Worm (Caenorhabditis elegans): Measurements from ENCODE around the gene try-5.
A peak's percentile ranks its signal among the peaks of the same experiment; 100 is the strongest.

try-5 gene

ce11 chrV:9346804-9347203 lies at the start of gene try-5, which contains the start of gene K07B1.7 (continued):
- TF ChIP-seq C34B4.2 (tag; optimal IDR thresholded peaks at IDR 0.05) (no peak), mdl-1 (tag; optimal IDR thresholded peaks at IDR 0.05) (peak in 1 of 2 experiments; percentile 49), tlp-1 (tag; optimal IDR thresholded peaks at IDR 0.05) (no peak), fos-1 (tag; optimal IDR thresholded peaks at IDR 0.05) (no peak), efl-1 (optimal IDR thresholded peaks at IDR 0.05) (peak; percentile 91 to 96), efl-1 (GFP tag; optimal IDR thresholded peaks at IDR 0.05 in 1 of 2) (peak; percentile 97 to 99), ama-1 (optimal IDR thresholded peaks at IDR 0.05) (peak; percentile 10), C04F5.9 (tag; optimal IDR thresholded peaks at IDR 0.05) (no peak), aha-1 (tag; optimal IDR thresholded peaks at IDR 0.05) (no peak), nhr-90 (tag; optimal IDR thresholded peaks at IDR 0.05; ENCODE audit: poor library complexity) (peak; percentile 16), nhr-47 (tag; optimal IDR thresholded peaks at IDR 0.05) (peak; percentile 76), ces-1 (GFP tag; optimal IDR thresholded peaks at IDR 0.05) (no peak), blmp-1 (tag; optimal IDR thresholded peaks at IDR 0.05) (peak; percentile 64), nhr-12 (tag; optimal IDR thresholded peaks at IDR 0.05) (no peak), dpl-1 (GFP tag; optimal IDR thresholded peaks at IDR 0.05) (peak; percentile 96 to 98 (median 96)), lin-15B (tag; optimal IDR thresholded peaks at IDR 0.05) (peak; percentile 24), Y116A8C.19 (tag; optimal IDR thresholded peaks at IDR 0.05; ENCODE audit: borderline replicate concordance) (no peak), swsn-7 (tag; optimal IDR thresholded peaks at IDR 0.05) (peak; percentile 56), unc-30 (tag; optimal IDR thresholded peaks at IDR 0.05) (no peak), F16B12.6 (tag; optimal IDR thresholded peaks at IDR 0.05) (peak; percentile 42), nhr-237 (tag; optimal IDR thresholded peaks at IDR 0.05) (no peak), hlh-17 (GFP tag; optimal IDR thresholded peaks at IDR 0.05; ENCODE audit: borderline replicate concordance) (no peak), fkh-4 (tag; optimal IDR thresholded peaks at IDR 0.05; ENCODE audit: borderline replicate concordance) (no peak), egl-27 (tag; optimal IDR thresholded peaks at IDR 0.05) (no peak), pag-3 (tag; optimal IDR thresholded peaks at IDR 0.05; ENCODE audit: borderline replicate concordance, insufficient read depth) (no peak), unc-86 (tag; optimal IDR thresholded peaks at IDR 0.05) (peak; percentile 26), ztf-11 (tag; optimal IDR thresholded peaks at IDR 0.05) (no peak), unc-62 (GFP tag; optimal IDR thresholded peaks at IDR 0.05) (no peak), tbx-2 (tag; optimal IDR thresholded peaks at IDR 0.05) (peak; percentile 58), jun-1 (tag; optimal IDR thresholded peaks at IDR 0.05) (peak; percentile 12), dsc-1 (tag; optimal IDR thresholded peaks at IDR 0.05) (peak; percentile 48)

- TF ChIP-seq zag-1 (tag; optimal IDR thresholded peaks at IDR 0.05) (no peak), ces-1 (GFP tag; optimal IDR thresholded peaks at IDR 0.05) (no peak), swsn-7 (tag; optimal IDR thresholded peaks at IDR 0.05) (no peak), ama-1 (optimal IDR thresholded peaks at IDR 0.05) (no peak), aha-1 (tag; optimal IDR thresholded peaks at IDR 0.05) (no peak), elt-3 (tag; optimal IDR thresholded peaks at IDR 0.05) (no peak), nhr-77 (tag; optimal IDR thresholded peaks at IDR 0.05) (no peak)
Measured at ce11 chrV:9297332-9297731, 49.5 kb upstream of the try-5 start, which contains the start of gene F44A2.5. Gene F44A2.5, plus strand, starts transcription at chrV:9297632.

ce11 chrV:9303026-9303425 lies 43.8 kb upstream of the try-5 start, which contains the start of gene nhr-39:
Gene nhr-39, plus strand, starts transcription at chrV:9303326.
- no peak for TF ChIP-seq unc-62 (GFP tag; optimal IDR thresholded peaks at IDR 0.05)
- no peak for TF ChIP-seq skn-1 (tag; optimal IDR thresholded peaks at IDR 0.05)
- TF ChIP-seq mep-1 (tag; optimal IDR thresholded peaks at IDR 0.05) = no peak
- no peak for TF ChIP-seq irx-1 (tag; optimal IDR thresholded peaks at IDR 0.05)
- no peak for TF ChIP-seq nhr-85 (tag)
- no peak for TF ChIP-seq ztf-4 (tag; optimal IDR thresholded peaks at IDR 0.05)
- TF ChIP-seq nhr-77 (tag; optimal IDR thresholded peaks at IDR 0.05) = no peak
- no peak for TF ChIP-seq lin-15B (tag; optimal IDR thresholded peaks at IDR 0.05)
- no peak for TF ChIP-seq C04F5.9 (tag; optimal IDR thresholded peaks at IDR 0.05)
- TF ChIP-seq grh-1 (GFP tag; IDR thresholded peaks at IDR 0.05) = no peak
- TF ChIP-seq blmp-1 (tag; optimal IDR thresholded peaks at IDR 0.05) = no peak
- TF ChIP-seq lin-13 (GFP tag; optimal IDR thresholded peaks at IDR 0.05) = no peak
- TF ChIP-seq snu-23 (GFP tag; optimal IDR thresholded peaks at IDR 0.05) = no peak
- TF ChIP-seq mdl-1 (tag; optimal IDR thresholded peaks at IDR 0.05) = no peak
- no peak for TF ChIP-seq aly-2 (tag; optimal IDR thresholded peaks at IDR 0.05)
- TF ChIP-seq zag-1 (tag; optimal IDR thresholded peaks at IDR 0.05) = no peak
- no peak for TF ChIP-seq nhr-12 (tag; optimal IDR thresholded peaks at IDR 0.05)

All from whole organism, L1 larva.